Worm (Caenorhabditis elegans) whole organism, midembryonic: ENCODE results near the gene srd-30.

Source experiments
- T22C8.4 ChIP-seq: fragments of 200-800 bp; sonication (Bioruptor generic); IDR thresholded peaks from 2 replicates; pipeline ENCODE4 v1.3.6; 2022; ENCODE audit warnings: missing genetic modification characterization, missing compliant biosample characterization
- cog-1 ChIP-seq: sonication (generic microtip); optimal IDR thresholded peaks from 2 replicates; lab custom pipeline; 2016; ENCODE audit warnings: missing genetic modification characterization, missing compliant biosample characterization
- flt-1 ChIP-seq: fragments of 200-800 bp; sonication (Bioruptor generic); IDR thresholded peaks from 2 replicates; pipeline ENCODE4 v1.3.6; 2022; ENCODE audit warnings: missing genetic modification characterization, missing compliant biosample characterization
- med-1 ChIP-seq: sonication (generic microtip); optimal IDR thresholded peaks from 2 replicates; lab custom pipeline; 2017; ENCODE audit warnings: missing genetic modification characterization, mild to moderate bottlenecking, missing compliant biosample characterization, antibody characterized with exemption, missing genetic modification reagents; ENCODE audit not compliant: insufficient read depth
- ref-1 ChIP-seq: fragments of 200-800 bp; sonication (Bioruptor generic); conservative IDR thresholded peaks from 2 replicates; pipeline ENCODE4 v1.3.6; 2022; ENCODE audit warnings: missing genetic modification reagents, missing genetic modification characterization, missing compliant biosample characterization
- tab-1 ChIP-seq: fragments of 200-800 bp; sonication (Bioruptor generic); IDR thresholded peaks from 2 replicates; pipeline ENCODE4 v1.3.6; 2022; ENCODE audit warnings: missing genetic modification characterization, missing compliant biosample characterization
- ztf-23 ChIP-seq: fragments of 200-800 bp; sonication (Bioruptor generic); IDR thresholded peaks from 2 replicates; pipeline ENCODE4 v1.3.6; 2022; ENCODE audit warnings: missing genetic modification reagents, missing genetic modification characterization, missing compliant biosample characterization
- ztf-29 ChIP-seq: fragments of 200-800 bp; sonication (Bioruptor generic); IDR thresholded peaks from 2 replicates; pipeline ENCODE4 v1.3.6; 2022; ENCODE audit warnings: missing genetic modification reagents, missing genetic modification characterization, missing compliant biosample characterization

DNA sequence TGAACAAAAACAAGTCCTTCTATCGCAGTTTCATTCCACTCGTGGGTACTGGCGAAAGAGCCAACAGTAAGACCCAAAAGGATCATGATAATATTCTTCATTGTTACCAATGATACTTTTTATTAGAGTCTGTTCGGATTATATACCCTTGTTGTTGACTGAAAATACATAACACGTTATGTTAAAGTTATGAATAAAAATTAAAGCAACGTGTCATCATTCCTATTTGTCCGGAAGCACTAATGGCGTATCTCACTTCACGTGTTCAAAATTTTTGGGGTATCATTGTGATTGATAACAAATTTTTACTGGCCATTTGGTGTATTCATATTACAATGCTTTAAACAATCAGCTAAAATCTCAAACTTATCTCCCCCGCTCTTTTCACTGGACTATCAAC, 28.2 kb upstream of the srd-30 start, which contains the start of gene scl-26:
- TF ChIP-seq flt-1 (GFP tag; lab: Robert Waterston, UW) (no peak), med-1 (no peak), cog-1 (no peak), ref-1 (GFP tag; lab: Robert Waterston, UW) (no peak), ztf-29 (GFP tag; lab: Robert Waterston, UW) (no peak), ztf-23 (GFP tag; lab: Robert Waterston, UW) (no peak), tab-1 (no peak), T22C8.4 (GFP tag; lab: Robert Waterston, UW) (no peak)
